Fruit fly (Drosophila melanogaster) ovary, adult (tissue): ENCODE results near the gene P5CDh1.

Experiments used
- CG17801 ChIP-seq: fragments of 200-800 bp; optimal IDR thresholded peaks from 2 replicates; lab custom pipeline; 2019; ENCODE audit warnings: missing biosample characterization, mild to moderate bottlenecking, missing genetic modification characterization, moderate library complexity; ENCODE audit not compliant: partially characterized antibody

Gene P5CDh1

DNA sequence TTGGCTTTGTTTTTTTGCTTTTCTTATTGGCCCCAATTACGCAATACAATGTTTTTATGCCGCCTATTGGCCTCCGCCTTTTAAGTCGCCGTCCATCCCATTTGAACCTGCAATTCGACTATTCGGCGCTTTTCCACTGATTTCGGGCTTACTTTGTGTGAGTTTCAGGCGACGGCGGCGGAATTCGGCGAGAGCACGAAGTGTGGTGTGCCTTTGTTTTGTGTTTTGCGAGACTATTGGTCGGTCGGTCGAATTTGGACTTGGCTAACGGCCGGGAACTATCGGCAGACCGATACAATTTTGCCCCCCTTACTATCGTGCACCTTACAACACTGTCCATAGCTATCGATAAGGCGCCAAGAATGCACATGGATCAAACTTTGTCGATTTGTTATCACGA is at the start of gene P5CDh1:
Gene P5CDh1, minus strand, starts transcription at position 278 of the 400 bp plus-strand sequence.
- peak; percentile 44 for TF ChIP-seq CG17801

DNA sequence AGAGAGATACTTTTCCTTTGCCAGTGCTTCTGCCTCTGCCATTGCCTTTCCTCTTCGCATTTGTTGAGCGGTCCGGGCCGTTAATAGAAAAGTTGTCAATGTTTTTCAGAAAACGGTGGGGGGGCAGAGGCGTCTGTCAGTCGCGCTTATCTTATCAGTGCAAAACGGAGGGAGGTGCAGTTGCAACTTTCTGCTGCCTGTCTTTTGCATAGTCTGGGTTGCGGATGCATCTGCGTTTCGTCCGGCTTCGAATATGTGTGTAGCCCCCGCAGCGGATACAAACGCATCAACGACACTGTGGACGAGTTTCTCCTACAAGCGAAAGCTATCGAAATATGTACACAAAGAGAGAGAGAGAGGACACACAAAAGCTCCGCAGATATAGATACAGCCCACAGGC is 48.4 kb upstream of the P5CDh1 start:
- TF ChIP-seq CG17801, result no peak

DNA sequence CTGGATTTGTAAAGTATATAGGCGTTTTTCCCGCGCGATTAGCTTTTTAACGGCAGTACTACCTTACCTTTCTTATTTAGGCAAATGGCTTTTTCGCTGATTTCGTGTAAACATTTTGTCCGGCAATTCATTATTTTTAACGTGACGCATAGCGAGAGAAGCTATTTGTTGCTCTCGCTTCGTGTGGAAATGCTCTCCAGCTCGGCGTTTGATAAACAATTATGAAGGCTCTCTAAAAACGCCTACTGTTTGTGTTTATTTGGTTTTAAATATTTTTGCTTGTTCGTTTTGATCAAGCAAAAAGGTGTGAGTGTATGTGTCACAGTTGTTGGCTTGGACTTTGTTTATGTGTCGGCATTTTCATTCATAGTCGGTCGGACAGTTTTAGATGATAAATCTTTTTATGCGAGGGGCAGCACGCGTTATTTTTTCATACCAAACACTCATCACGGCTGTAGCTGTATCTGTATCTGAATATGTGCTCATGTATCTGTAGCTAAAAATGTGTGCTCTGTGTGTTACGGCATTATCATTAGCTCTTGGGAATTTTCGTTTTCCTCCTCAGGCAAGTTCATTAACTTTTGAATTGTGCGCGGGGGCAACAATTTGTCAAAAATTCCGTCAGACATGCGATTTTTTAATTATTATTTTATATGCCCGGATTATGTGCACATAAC is 45.9 kb upstream of the P5CDh1 start:
- no peak for TF ChIP-seq CG17801

DNA sequence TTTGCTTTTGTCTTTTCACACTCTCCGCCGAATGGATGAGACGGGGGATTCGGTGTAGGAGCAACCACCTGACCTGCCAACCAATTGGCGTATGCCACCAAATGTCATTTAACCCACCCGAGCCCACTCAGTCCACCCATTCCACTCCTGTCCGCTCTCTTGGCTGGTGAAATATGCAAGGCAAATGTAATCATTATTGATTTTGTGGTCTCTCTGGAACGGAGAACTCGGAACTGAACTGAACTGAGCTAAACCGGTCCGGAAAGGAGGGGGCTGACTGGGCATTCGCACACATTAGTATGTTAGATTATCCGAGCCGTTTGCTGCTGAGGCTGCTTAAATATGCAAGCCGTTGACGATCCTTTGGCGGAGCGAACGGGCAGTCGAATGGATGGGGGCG is 42.9 kb upstream of the P5CDh1 start:
- TF ChIP-seq CG17801, result no peak

DNA sequence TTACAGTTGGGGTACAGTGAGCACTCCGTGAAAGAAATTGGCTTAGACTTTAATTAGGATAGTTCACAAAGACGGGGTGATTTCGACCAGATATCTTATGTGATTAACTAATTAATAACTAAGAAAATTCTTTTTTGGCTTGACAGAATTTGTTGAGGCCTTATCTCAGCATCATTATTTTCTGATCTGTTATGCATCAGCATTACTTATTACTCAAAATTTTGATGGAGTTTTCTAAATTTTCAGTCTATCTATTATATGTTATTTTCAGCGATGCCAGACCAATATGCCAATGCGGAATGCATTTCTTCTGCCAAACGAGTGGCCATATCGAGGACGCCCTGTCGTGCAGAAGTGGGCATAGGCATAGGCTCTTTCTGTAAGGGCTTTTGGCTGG is 42.5 kb upstream of the P5CDh1 start:
- peak; percentile 21 for TF ChIP-seq CG17801

DNA sequence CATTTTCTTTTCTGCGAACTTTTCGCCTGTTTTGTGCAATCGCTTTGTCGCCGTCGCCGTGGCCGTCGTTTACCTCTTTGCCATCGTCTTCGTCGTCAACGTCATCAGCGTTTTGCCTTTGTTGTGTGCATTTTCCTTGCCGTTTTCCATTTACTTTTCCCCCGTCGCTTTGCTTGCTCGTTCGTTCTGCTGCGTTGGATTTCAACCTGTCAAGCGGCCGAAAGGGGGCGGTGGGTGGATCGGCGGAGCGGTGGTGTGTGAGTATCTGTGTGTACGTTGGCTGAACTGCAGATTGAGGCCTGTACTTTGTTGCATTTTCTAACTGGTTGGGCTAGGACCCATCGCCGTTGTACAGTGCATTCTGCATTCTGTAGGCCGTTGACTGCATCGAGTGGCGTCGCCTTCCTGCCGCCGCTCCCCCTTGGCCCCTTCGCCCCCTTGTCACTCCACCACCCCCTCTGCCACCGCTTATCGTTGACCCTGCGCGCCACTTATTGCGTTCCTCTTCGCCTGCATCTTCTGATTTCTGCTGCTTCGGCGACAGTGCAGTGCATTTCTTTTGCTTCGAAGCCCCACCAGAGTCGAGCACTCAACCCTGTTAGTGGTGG is 42.0 kb upstream of the P5CDh1 start:
- peak; percentile 2 for TF ChIP-seq CG17801

DNA sequence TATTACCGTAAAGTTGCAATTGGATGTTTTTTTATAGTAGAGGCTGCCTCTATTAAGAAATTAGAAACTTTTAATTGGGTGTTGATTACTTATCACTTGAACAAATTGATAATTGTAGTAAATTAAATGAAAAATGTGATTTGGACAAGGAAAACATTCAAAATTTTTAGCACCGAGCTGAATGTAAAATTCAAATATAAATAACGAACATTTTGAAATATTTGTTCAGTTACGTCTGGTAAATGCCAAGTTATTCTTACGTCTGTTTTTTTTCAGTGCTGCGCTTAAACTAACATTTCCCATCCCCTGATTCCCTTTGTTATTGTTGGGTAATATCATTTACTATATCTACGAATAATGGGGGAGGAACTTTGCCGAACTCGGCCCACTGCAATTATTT is 40.9 kb upstream of the P5CDh1 start:
- TF ChIP-seq CG17801, result no peak

DNA sequence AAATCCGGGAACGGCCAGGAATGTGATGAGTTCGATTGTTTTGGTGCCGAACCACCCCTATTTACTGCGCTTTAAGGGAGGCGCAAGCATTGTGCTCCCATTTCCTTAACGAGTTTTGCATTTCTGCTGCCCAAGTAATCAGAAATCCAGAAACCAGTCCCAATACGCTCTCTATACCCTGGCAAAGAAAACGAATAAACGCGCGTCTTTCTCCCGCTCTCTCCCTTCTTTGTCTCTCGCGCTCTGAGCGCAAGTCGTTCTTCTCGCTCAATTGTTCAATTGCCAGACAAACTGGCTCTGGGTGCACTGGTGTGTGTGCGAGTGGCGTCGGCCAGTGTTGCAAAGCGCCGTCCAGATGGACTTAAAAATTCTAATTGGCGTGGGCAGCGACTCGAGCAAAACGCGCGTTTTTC is 39.2 kb upstream of the P5CDh1 start:
- TF ChIP-seq CG17801, result peak; percentile 92

DNA sequence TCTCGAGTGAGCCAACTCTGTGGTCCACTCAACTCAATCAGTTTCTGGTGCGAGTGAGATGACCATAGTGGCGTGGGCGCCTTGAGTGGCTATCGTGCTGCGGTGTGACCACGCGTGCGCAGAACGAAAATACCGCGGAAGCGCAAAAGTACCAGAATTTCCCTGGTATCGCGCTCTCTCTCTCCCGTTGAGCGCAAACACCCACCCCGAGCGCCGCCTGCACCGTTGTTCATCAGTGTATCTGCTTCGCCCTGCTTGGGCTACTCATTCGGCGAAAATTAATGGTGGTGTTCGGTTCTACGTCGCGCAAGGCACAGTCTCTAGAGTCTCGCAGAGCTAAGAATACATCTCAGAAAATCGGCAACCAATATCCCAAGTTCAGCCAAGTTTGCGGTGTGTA is 38.2 kb upstream of the P5CDh1 start:
- TF ChIP-seq CG17801, result peak; percentile 62

DNA sequence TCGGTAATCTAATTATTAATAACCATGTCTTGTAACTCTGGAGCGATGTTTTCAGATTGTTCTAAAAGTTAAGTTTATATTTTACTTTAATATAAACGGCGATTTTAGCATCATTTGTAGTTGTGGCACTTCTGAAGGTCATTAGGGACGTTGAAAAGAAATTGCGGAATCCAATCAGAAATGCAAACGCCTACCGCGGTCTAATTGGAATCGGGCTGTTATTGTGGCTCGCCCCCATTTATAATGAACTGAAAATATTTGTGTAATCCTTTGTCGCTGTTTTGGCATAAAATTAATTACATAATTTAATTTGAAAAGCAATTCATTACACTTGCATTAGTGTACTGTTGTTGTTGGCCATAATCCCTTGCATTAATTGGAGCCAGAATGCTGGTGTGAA is 37.1 kb upstream of the P5CDh1 start:
- no peak for TF ChIP-seq CG17801

DNA sequence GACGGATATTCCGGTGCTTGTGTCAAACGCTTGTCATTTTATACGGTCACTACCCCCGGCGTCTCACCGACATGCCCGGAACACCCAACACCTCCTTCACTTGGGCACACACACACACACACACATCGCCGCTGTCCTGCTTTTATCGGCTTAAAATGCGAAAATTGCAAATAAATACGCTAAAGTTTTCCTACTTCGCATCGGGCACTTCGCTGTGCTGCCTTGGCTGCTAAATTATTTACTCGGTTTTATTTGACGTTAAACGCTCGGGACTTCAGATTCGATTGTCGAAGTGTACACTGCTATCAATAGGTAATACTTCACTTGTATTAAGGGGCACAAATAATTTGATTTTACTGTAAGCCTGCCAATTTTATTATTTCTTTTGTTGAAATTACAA is 30.6 kb upstream of the P5CDh1 start:
- no peak for TF ChIP-seq CG17801

DNA sequence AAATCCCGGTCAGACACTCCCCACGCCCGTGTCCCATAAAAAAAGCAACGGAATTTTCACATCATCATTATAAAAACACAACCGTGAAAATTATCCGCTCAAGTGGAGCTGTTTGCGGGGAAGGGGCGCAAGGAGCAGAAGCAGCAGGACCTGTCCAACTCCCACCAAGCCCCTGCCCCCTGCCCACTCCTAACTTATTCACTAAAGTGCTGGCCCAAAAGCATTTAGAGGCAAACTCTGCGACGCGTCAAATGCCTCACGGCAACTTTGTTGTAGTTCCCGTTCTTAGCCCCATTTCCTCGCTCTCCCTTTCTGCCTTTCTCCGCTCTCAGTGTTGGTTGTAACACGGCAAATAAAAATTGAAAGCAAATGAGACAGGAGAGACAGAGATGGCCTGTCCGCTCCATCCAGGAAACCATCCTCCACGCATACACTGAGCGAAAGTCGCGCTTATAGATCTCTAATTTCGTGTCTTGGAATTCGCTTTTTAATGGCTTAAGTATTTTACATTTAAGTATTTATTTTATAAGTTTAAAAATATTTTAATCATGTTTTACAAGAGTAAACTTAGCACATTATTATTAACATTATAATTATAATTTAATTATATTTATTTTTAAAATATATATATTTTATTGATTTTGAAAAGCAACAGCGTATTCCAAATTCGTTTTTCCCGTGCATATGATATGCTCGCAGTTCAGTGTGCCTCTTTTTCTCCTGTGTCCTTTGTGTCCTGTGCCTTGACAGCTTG is 18.3 kb upstream of the P5CDh1 start:
- TF ChIP-seq CG17801, result no peak

DNA sequence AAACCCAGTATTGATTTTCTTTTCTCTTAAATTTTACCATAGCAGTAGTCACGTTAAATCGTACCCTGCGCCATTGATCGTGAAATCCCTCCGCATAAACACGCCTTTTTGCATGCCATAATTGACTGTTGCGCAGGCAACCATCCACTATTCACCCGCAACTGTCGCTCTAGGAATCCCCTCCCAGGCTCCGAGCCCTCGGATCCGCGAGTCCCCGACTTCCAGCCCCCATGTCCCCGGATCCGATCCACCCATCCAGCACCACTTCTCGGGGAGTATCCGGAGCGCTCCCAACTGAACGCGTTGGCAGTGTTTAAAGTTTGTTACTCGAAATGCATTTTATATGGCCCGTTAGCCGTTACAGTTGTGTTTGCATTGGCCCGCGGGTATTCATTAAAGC is 7.2 kb upstream of the P5CDh1 start:
- no peak for TF ChIP-seq CG17801

DNA sequence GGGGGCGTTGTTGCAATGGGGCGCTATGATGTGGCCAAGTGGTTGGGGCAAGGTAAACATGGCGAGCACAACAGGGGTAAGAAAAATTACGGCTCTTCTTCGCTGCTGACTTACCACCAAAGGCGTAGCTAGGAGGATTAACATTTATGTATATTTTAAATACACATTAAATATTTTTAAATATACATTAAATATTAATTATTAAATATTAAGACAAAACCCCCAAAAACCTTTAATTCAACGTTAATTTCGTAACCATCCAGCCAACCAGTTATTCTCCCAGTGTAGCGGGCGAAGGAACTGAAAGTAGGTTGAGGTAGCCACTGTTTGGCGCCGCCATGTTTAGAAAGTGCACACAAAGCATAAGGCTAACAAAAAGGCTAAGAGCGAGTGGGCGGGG is 5.4 kb upstream of the P5CDh1 start:
- TF ChIP-seq CG17801, result no peak

DNA sequence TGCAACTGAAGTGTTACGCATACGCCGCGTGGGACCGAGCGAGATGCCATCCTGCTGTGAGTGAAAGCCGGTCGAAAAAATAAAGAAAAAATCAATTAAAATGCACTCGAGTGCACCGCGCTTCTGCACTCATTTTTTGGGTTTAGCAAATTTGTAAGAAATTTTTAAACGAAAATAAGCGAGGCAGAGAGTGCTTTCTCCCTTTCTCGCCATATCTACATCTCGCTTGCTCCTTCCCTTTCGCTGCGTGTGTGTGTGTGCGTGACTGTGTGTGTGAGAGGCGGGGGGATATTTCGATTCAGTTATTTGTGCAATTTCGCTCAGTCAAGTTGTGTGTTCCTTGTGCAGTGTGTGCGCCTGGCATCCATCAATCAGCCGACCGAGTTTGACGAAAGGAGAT is 3.3 kb upstream of the P5CDh1 start, which contains the start of gene mub:
Gene mub, plus strand, starts transcription at position 301 of the 400 bp plus-strand sequence.
- TF ChIP-seq CG17801, result no peak

DNA sequence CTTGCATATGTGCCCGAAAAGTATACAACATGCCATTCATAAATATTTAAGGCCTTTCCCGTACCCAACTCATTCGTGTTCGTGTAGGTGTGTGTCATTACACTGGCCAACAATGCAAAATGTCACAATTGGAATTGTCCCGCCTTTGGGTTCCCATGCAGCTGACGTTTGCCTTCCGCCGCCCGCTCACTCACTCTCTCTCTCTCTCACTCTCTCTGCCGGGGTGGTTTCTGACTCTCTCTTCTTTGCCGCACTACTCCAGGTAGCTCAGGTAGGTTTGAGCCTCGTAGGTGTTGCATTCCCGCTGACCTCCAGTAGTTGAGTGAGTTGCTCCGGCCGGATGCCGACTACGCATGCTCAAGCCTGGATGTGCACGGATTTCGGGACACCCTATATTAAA is 2.2 kb upstream of the P5CDh1 start:
- TF ChIP-seq CG17801, result no peak

DNA sequence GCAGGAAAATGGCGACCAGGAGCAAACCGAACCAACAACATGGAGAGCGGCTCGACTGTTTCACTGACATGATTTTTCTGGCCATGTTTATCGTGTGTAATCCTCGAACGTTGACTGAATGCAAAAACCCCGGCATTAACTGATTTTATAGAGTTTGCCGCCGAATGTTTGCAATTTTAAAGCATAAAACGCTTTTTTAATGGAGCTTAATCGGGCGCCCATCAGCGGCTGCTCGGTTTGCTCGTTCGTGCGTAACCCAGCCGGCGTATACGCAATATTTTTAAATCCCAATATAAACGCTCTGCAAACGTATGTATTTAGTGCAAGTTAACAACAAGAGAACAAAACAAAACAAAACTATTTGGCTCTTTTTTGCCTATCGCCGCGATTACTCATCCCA is 1.1 kb upstream of the P5CDh1 start, which contains the start of gene CG14563:
Gene CG14563, minus strand, starts transcription at position 101 of the 400 bp plus-strand sequence.
- TF ChIP-seq CG17801, result no peak

DNA sequence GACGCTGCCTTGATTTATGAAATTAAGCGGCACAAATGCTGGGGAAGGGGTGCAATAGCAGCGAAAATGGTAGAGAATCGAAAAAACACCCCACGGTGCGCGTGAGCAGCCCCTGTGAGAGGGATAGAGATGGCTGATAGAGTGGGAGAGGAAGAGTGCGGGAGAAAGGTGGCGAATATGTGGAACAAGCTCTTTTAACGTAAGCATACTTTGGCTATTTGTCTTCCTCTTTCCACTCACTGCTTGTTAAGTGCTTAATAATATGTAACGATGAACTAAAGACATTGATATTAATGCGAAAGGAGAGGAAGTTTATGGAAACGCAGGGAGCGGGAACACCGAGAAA is 541 bp downstream of the P5CDh1 start:
- TF ChIP-seq CG17801, result no peak
